Worm (Caenorhabditis elegans): ENCODE measurements around the gene calf-1.
A peak's percentile ranks its signal among the peaks of the same experiment; 100 is the strongest.

- TF ChIP-seq ama-1 (optimal IDR thresholded peaks at IDR 0.05) (no peak), nhr-11 (tag; optimal IDR thresholded peaks at IDR 0.05) (no peak), nfya-1 (tag; optimal IDR thresholded peaks at IDR 0.05; ENCODE audit: insufficient read depth) (peak; percentile 42), nhr-25 (tag; optimal IDR thresholded peaks at IDR 0.05) (no peak), unc-39 (tag; optimal IDR thresholded peaks at IDR 0.05) (no peak), nhr-76 (tag; optimal IDR thresholded peaks at IDR 0.05) (no peak), daf-12 (tag; optimal IDR thresholded peaks at IDR 0.05) (no peak), nhr-28 (tag; optimal IDR thresholded peaks at IDR 0.05) (no peak), elt-1 (tag; optimal IDR thresholded peaks at IDR 0.05) (no peak)
These were observed 14.7 kb upstream of the calf-1 start, which contains the start of gene B0250.5 for ce11 chrV:20493271-20494231.

Measured in whole organism, L3 larva.